Fruit fly (Drosophila melanogaster): Measurements from ENCODE around the gene knk.

The knk gene

DNA sequence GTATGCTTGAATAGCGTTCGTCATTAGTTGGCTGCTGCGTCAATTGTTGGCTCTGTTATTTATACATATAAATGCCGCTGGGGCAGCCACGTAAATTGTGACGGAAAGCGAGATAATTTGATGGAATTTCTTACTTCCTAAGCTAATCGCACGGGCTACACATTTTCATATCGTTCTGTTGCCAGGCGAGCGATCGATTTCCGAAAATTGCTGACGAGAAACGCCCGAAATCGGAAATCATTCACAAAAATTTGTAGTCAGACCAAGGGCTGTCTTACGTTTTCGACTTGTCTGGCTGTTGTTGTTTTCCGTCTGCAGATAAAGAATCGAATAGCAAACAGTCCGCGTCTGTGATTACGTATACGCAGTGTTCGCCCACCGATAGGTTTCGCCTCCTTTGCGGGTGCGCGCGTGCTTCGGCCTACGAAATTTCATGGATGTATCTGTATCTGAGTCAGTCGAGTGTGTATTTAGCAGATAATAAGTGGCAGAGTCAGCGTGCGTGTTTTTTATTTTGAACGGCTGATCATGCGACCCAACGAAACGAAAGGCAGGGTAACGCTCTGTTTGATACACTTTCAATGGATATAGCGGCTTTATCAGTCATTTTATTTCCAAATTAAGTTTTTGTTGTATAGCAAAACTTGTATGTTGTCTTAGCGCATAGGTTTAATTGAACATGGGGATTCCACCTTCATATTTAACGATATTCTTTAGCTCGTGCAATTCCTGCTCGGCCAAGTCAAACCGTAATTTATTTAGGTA is 27.8 kb downstream of the knk start (continued):
- TF ChIP-seq zen2 (GFP tag; IDR thresholded peaks at IDR 0.05; ENCODE audit: partially characterized antibody) (no peak), Oaz (GFP tag; IDR thresholded peaks at IDR 0.05) (no peak; the same call in 1 of the 2 replicates), CG8359 (GFP tag; optimal IDR thresholded peaks at IDR 0.05; ENCODE audit: borderline replicate concordance) (no peak), corto (GFP tag; optimal IDR thresholded peaks at IDR 0.05) (no peak), CG8388 (GFP tag; optimal IDR thresholded peaks at IDR 0.05) (peak; percentile 50), CG5953 (GFP tag; IDR thresholded peaks at IDR 0.05) (no peak), insv (GFP tag; optimal IDR thresholded peaks at IDR 0.05) (no peak), CG12659 (GFP tag; optimal IDR thresholded peaks at IDR 0.05) (peak; percentile 67), grau (tag; optimal IDR thresholded peaks at IDR 0.05) (peak; percentile 73), sens (GFP tag) (peak; percentile 91), CG3065 (GFP tag; optimal IDR thresholded peaks at IDR 0.05) (no peak), al (GFP tag; IDR thresholded peaks at IDR 0.05) (peak; percentile 47), Atf-2 (GFP tag; optimal IDR thresholded peaks at IDR 0.05) (peak; percentile 43), tio (GFP tag; optimal IDR thresholded peaks at IDR 0.05) (no peak), BtbVII (GFP tag; optimal IDR thresholded peaks at IDR 0.05) (peak; percentile 80), btn (GFP tag; optimal IDR thresholded peaks at IDR 0.05) (no peak), CG14014 (GFP tag; IDR thresholded peaks at IDR 0.05) (peak; percentile 75), CG1024 (GFP tag; IDR thresholded peaks at IDR 0.05) (no peak), unpg (GFP tag; optimal IDR thresholded peaks at IDR 0.05) (peak; percentile 74), CHES-1-like (GFP tag; optimal IDR thresholded peaks at IDR 0.05) (peak; percentile 68), CG12299 (tag; optimal IDR thresholded peaks at IDR 0.05) (peak; percentile 32), CG11247 (GFP tag; IDR thresholded peaks at IDR 0.05) (0 out of 2 replicates have a peak, but pooled peaks have one; percentile 45), vfl (GFP tag; optimal IDR thresholded peaks at IDR 0.05) (peak; percentile 53), CG11560 (tag; IDR thresholded peaks at IDR 0.05) (0 out of 3 replicates have a peak, but pooled peaks have one; percentile 22), CG8290 (GFP tag; optimal IDR thresholded peaks at IDR 0.05) (no peak), CG8290 (tag; optimal IDR thresholded peaks at IDR 0.05) (peak in 1 of 2 experiments; percentile 71), lilli (GFP tag; optimal IDR thresholded peaks at IDR 0.05) (peak; percentile 81), CG2120 (GFP tag; optimal IDR thresholded peaks at IDR 0.05) (peak; percentile 90), CG12155 (GFP tag; optimal IDR thresholded peaks at IDR 0.05) (peak; percentile 71), CG15269 (tag; optimal IDR thresholded peaks at IDR 0.05) (peak; percentile 82), en (GFP tag; optimal IDR thresholded peaks at IDR 0.05) (peak; percentile 43), tx (GFP tag; optimal IDR thresholded peaks at IDR 0.05) (peak; percentile 56), CG12236 (GFP tag; optimal IDR thresholded peaks at IDR 0.05) (peak; percentile 45), stwl (tag; optimal IDR thresholded peaks at IDR 0.05) (no peak), HLHmδ (GFP tag; optimal IDR thresholded peaks at IDR 0.05) (peak; percentile 30), shn (GFP tag; optimal IDR thresholded peaks at IDR 0.05) (peak; percentile 57), fd102C (GFP tag; optimal IDR thresholded peaks at IDR 0.05) (no peak), tna (GFP tag; IDR thresholded peaks at IDR 0.05; ENCODE audit: partially characterized antibody) (no peak), CG6654 (GFP tag; optimal IDR thresholded peaks at IDR 0.05) (peak; percentile 9), pita (GFP tag; optimal IDR thresholded peaks at IDR 0.05) (no peak), Poxn (GFP tag; IDR thresholded peaks at IDR 0.05) (no peak), Nf-YB (GFP tag; optimal IDR thresholded peaks at IDR 0.05) (peak; percentile 42), fru (optimal IDR thresholded peaks at IDR 0.05) (no peak), ato (GFP tag; IDR thresholded peaks at IDR 0.05; ENCODE audit: partially characterized antibody) (no peak), Fer3 (tag; optimal IDR thresholded peaks at IDR 0.05) (peak; percentile 83), dmrt11E (tag; optimal IDR thresholded peaks at IDR 0.05) (no peak), danr (GFP tag; IDR thresholded peaks at IDR 0.05) (no peak)

All from whole organism, embryonic.